Fruit fly (Drosophila melanogaster): ENCODE data around the gene CG46301.

CG46301 gene

DNA sequence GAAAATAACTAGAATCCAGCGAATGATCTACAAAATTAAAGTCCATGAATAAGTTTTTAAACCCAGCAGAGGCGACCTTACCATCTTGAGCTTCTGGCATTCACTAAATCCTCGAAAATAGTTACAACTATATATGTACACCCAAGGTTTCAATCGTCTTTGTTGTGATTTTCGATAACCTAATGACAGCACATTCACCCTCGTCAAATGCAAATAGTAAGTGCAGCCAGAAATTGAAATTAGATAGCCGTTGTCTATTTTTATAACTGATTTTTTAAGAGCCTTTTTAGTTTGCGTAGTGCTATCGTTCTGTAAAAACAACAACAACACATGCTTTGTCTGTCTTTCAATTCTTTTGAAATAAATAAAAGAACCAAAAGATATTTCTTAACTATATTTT, 59.2 kb downstream of the CG46301 start, which contains the start of gene CG43332:
TSS of gene CG43332 (minus strand) at position 101 of the 400 bp plus-strand sequence.
- TF ChIP-seq cnc (optimal IDR thresholded peaks at IDR 0.05), result no peak
- no peak for TF ChIP-seq tj (GFP tag; optimal IDR thresholded peaks at IDR 0.05)
- TF ChIP-seq cic (GFP tag; optimal IDR thresholded peaks at IDR 0.05), result no peak
- TF ChIP-seq kay (GFP tag; ENCODE audit: borderline replicate concordance), result no peak
- TF ChIP-seq CG11617 (GFP tag; optimal IDR thresholded peaks at IDR 0.05), result no peak
- TF ChIP-seq pad (GFP tag; optimal IDR thresholded peaks at IDR 0.05), result no peak
- TF ChIP-seq CG33017 (tag; optimal IDR thresholded peaks at IDR 0.05), result no peak
- TF ChIP-seq CG1620 (GFP tag; optimal IDR thresholded peaks at IDR 0.05), result no peak
- no peak for TF ChIP-seq ovo (GFP tag; optimal IDR thresholded peaks at IDR 0.05)
- no peak for TF ChIP-seq Hr96 (GFP tag; optimal IDR thresholded peaks at IDR 0.05)
- no peak for TF ChIP-seq Crg-1 (GFP tag; optimal IDR thresholded peaks at IDR 0.05)
- no peak for TF ChIP-seq toe (GFP tag; optimal IDR thresholded peaks at IDR 0.05)
- TF ChIP-seq CG12768 (GFP tag; optimal IDR thresholded peaks at IDR 0.05), result no peak
- no peak for TF ChIP-seq bab1 (GFP tag; optimal IDR thresholded peaks at IDR 0.05)
- TF ChIP-seq CG7045 (GFP tag; optimal IDR thresholded peaks at IDR 0.05), result no peak
- TF ChIP-seq CG14711 (tag; optimal IDR thresholded peaks at IDR 0.05), result no peak
- no peak for TF ChIP-seq Clk (GFP tag; optimal IDR thresholded peaks at IDR 0.05)
- no peak for TF ChIP-seq CG7101 (tag; optimal IDR thresholded peaks at IDR 0.05)

DNA sequence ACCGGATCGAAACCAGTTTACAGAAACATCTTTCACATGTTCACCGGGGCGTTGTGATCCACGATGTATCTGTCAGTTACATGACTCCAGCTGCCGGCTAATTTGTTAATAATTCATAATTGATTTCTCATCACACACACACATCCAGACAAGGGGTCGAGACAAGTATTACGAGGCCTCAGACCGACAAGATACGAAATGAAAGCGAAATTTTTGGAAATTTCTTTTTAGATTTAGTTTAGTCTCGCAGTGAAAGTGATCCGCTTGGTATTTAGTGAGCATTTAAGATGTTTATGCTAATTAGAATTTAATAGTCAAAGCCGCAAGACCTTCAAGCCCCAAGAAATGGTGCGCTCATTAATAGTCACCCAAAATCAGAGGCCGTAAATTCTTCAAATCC, 65.8 kb downstream of the CG46301 start:
- no peak for TF ChIP-seq ovo (GFP tag; optimal IDR thresholded peaks at IDR 0.05)
- TF ChIP-seq cic (GFP tag; optimal IDR thresholded peaks at IDR 0.05), result no peak
- no peak for TF ChIP-seq CG7101 (tag; optimal IDR thresholded peaks at IDR 0.05)
- TF ChIP-seq CG11617 (GFP tag; optimal IDR thresholded peaks at IDR 0.05), result no peak
- no peak for TF ChIP-seq CG5204 (GFP tag; optimal IDR thresholded peaks at IDR 0.05)
- TF ChIP-seq CG7045 (GFP tag; optimal IDR thresholded peaks at IDR 0.05), result no peak
- no peak for TF ChIP-seq CG14711 (tag; optimal IDR thresholded peaks at IDR 0.05)
- TF ChIP-seq CG33017 (tag; optimal IDR thresholded peaks at IDR 0.05), result no peak
- TF ChIP-seq bab1 (GFP tag; optimal IDR thresholded peaks at IDR 0.05), result no peak
- no peak for TF ChIP-seq tj (GFP tag; optimal IDR thresholded peaks at IDR 0.05)
- TF ChIP-seq kay (GFP tag; ENCODE audit: borderline replicate concordance), result no peak
- TF ChIP-seq pad (GFP tag; optimal IDR thresholded peaks at IDR 0.05), result no peak
- no peak for TF ChIP-seq Clk (GFP tag; optimal IDR thresholded peaks at IDR 0.05)
- TF ChIP-seq cnc (optimal IDR thresholded peaks at IDR 0.05), result no peak
- TF ChIP-seq Crg-1 (GFP tag; optimal IDR thresholded peaks at IDR 0.05), result no peak
- TF ChIP-seq CG1620 (GFP tag; optimal IDR thresholded peaks at IDR 0.05), result no peak
- TF ChIP-seq CG12768 (GFP tag; optimal IDR thresholded peaks at IDR 0.05), result no peak
- TF ChIP-seq toe (GFP tag; optimal IDR thresholded peaks at IDR 0.05), result no peak
- no peak for TF ChIP-seq Hr96 (GFP tag; optimal IDR thresholded peaks at IDR 0.05)
- no peak for TF ChIP-seq Mnt (GFP tag; optimal IDR thresholded peaks at IDR 0.05)

DNA sequence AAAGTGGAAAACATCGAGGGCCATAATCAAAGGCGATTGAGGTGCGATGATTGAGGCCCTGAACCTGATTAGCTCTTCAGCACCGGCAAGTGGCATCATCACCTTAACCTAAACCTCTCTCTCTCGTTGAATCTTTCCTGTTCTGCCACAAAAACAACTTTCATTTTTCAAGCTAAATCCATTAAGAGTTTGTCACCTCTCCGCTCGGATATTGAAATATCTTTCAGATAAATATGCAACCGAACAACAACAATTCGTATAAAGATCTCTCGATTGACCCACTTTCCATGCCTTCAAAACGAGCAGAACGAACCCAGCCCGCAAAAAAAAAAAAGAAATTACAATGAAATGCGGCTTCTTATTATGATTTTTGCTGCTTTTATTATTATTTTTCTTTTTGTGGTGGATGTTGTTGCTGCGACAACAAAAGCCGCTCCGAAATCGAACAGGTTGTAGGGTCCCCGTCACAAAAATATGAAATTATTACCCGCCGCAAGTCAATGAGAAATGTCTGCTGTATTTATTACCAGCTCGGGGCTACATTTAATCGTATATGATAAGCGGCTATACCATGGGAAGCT, 73.6 kb downstream of the CG46301 start:
- no peak for TF ChIP-seq tj (GFP tag; optimal IDR thresholded peaks at IDR 0.05)
- TF ChIP-seq CG1620 (GFP tag; optimal IDR thresholded peaks at IDR 0.05), result no peak
- no peak for TF ChIP-seq cic (GFP tag; optimal IDR thresholded peaks at IDR 0.05)
- TF ChIP-seq cnc (optimal IDR thresholded peaks at IDR 0.05), result no peak
- no peak for TF ChIP-seq CG12768 (GFP tag; optimal IDR thresholded peaks at IDR 0.05)
- no peak for TF ChIP-seq kay (GFP tag; ENCODE audit: borderline replicate concordance)
- no peak for TF ChIP-seq Mnt (GFP tag; optimal IDR thresholded peaks at IDR 0.05)
- no peak for TF ChIP-seq CG7101 (tag; optimal IDR thresholded peaks at IDR 0.05)
- no peak for TF ChIP-seq CG33017 (tag; optimal IDR thresholded peaks at IDR 0.05)
- no peak for TF ChIP-seq pad (GFP tag; optimal IDR thresholded peaks at IDR 0.05)
- no peak for TF ChIP-seq CG14711 (tag; optimal IDR thresholded peaks at IDR 0.05)
- TF ChIP-seq CG5204 (GFP tag; optimal IDR thresholded peaks at IDR 0.05), result no peak
- no peak for TF ChIP-seq ovo (GFP tag; optimal IDR thresholded peaks at IDR 0.05)
- TF ChIP-seq Clk (GFP tag; optimal IDR thresholded peaks at IDR 0.05), result no peak

DNA sequence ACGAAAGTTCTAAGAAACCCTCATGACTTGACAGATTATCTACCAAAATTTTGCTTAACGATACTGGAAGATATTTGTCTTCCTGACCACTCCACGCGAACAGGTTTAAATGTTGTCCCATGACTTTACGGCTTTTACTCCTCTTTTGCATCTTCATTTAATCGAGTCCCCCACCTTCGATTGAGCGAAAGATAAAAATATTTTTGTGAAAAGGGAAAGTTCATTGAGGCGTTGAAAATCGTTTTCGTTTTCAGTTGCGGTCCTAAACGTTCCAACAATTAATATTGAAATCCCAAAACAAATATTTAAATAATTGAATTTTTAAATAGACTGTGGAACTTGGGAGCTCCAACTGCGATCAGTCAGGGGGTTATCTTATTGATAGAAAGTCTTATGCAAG, 75.5 kb downstream of the CG46301 start:
- TF ChIP-seq cic (GFP tag; optimal IDR thresholded peaks at IDR 0.05) (no peak), Crg-1 (GFP tag; optimal IDR thresholded peaks at IDR 0.05) (no peak), tj (GFP tag; optimal IDR thresholded peaks at IDR 0.05) (no peak), toe (GFP tag; optimal IDR thresholded peaks at IDR 0.05) (no peak), CG33017 (tag; optimal IDR thresholded peaks at IDR 0.05) (no peak), CG12768 (GFP tag; optimal IDR thresholded peaks at IDR 0.05) (no peak), CG11617 (GFP tag; optimal IDR thresholded peaks at IDR 0.05) (no peak), CG14711 (tag; optimal IDR thresholded peaks at IDR 0.05) (no peak), cnc (optimal IDR thresholded peaks at IDR 0.05) (no peak), Hr96 (GFP tag; optimal IDR thresholded peaks at IDR 0.05) (no peak), bab1 (GFP tag; optimal IDR thresholded peaks at IDR 0.05) (no peak), pad (GFP tag; optimal IDR thresholded peaks at IDR 0.05) (no peak), CG7045 (GFP tag; optimal IDR thresholded peaks at IDR 0.05) (no peak), CG5204 (GFP tag; optimal IDR thresholded peaks at IDR 0.05) (no peak), Mnt (GFP tag; optimal IDR thresholded peaks at IDR 0.05) (no peak), Clk (GFP tag; optimal IDR thresholded peaks at IDR 0.05) (no peak)

DNA sequence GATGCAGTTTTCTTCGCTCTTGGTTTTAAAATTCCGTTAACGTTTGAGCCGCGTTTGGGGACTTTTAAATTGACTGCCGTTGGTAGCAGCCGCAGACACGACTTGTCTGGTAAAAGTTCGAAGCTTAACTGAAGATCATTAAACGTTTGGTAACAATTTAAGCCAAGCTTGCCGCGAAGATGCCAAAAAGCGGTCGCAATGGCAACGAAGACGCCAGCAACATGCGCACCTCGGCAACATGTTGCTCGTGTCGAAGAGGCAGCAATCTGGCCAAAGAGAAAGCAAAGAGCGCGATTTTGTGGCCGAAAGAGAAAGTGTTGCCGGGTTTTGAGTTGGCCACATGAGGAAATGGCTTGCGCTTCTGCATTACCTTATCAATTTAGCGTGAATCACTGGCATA, 76.7 kb downstream of the CG46301 start, which contains the start of gene CG43333:
TSS of gene CG43333 (minus strand) at position 134 of the 400 bp plus-strand sequence.
- TF ChIP-seq CG14711 (tag; optimal IDR thresholded peaks at IDR 0.05) (no peak), CG11617 (GFP tag; optimal IDR thresholded peaks at IDR 0.05) (no peak), Clk (GFP tag; optimal IDR thresholded peaks at IDR 0.05) (no peak)

DNA sequence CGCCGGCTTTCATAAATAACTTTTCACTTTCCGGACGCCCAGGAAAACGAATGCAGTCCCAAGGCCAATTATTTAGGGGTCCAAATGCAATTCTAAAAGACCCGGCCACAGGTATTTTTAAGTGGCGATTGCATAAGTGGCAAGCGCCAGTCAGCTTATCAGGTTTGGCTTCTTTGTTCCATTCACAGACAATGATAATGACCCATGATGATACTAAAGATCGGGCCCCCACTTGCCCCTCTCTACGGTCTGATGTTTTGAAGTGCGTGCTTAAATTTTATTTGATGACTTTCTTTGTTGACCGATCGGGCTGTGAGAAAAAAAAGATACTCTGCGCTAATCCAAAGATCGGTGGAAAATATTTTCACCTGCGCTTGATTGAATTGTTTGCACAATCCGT, 77.9 kb downstream of the CG46301 start:
- no peak for TF ChIP-seq CG12768 (GFP tag; optimal IDR thresholded peaks at IDR 0.05)
- no peak for TF ChIP-seq Clk (GFP tag; optimal IDR thresholded peaks at IDR 0.05)
- TF ChIP-seq Crg-1 (GFP tag; optimal IDR thresholded peaks at IDR 0.05), result no peak
- TF ChIP-seq ovo (GFP tag; optimal IDR thresholded peaks at IDR 0.05), result no peak
- no peak for TF ChIP-seq Hr96 (GFP tag; optimal IDR thresholded peaks at IDR 0.05)
- TF ChIP-seq tj (GFP tag; optimal IDR thresholded peaks at IDR 0.05), result no peak
- no peak for TF ChIP-seq CG14711 (tag; optimal IDR thresholded peaks at IDR 0.05)
- no peak for TF ChIP-seq CG33017 (tag; optimal IDR thresholded peaks at IDR 0.05)
- TF ChIP-seq Mnt (GFP tag; optimal IDR thresholded peaks at IDR 0.05), result no peak
- no peak for TF ChIP-seq cic (GFP tag; optimal IDR thresholded peaks at IDR 0.05)
- TF ChIP-seq bab1 (GFP tag; optimal IDR thresholded peaks at IDR 0.05), result no peak
- TF ChIP-seq CG11617 (GFP tag; optimal IDR thresholded peaks at IDR 0.05), result no peak
- TF ChIP-seq CG5204 (GFP tag; optimal IDR thresholded peaks at IDR 0.05), result no peak
- no peak for TF ChIP-seq cnc (optimal IDR thresholded peaks at IDR 0.05)
- TF ChIP-seq kay (GFP tag; ENCODE audit: borderline replicate concordance), result no peak
